Fruit fly (Drosophila melanogaster) whole organism, pupa: ENCODE measurements around the gene CG13309.

Source experiments
- CG10348 ChIP-seq: fragments of 200-800 bp; sonication (Bioruptor generic); IDR thresholded peaks from 2 replicates; pipeline ENCODE4 v1.3.6; 2022; ENCODE audit warnings: missing biosample characterization, missing genetic modification characterization
- CG12605 ChIP-seq: fragments of 200-800 bp; sonication (Bioruptor generic); IDR thresholded peaks from 2 replicates; pipeline ENCODE4 v1.3.6; 2022; ENCODE audit warnings: missing biosample characterization, missing genetic modification characterization
- CG13204 ChIP-seq: fragments of 200-800 bp; sonication (Bioruptor generic); optimal IDR thresholded peaks from 2 replicates; lab custom pipeline; 2018; ENCODE audit warnings: missing biosample characterization, mild to moderate bottlenecking, missing genetic modification characterization, moderate library complexity
- CG14655 ChIP-seq: fragments of 200-800 bp; sonication (Bioruptor generic); optimal IDR thresholded peaks from 3 replicates; lab custom pipeline; 2017; ENCODE audit warnings: mild to moderate bottlenecking, missing biosample characterization, missing genetic modification reagents, missing genetic modification characterization
- CG15710 ChIP-seq: fragments of 200-800 bp; sonication (Bioruptor generic); optimal IDR thresholded peaks from 2 replicates; lab custom pipeline; 2018; ENCODE audit warnings: missing biosample characterization, mild to moderate bottlenecking, missing genetic modification characterization, moderate library complexity
- CG17806 ChIP-seq: fragments of 200-800 bp; sonication (Bioruptor generic); optimal IDR thresholded peaks from 2 replicates; lab custom pipeline; 2018; ENCODE audit warnings: missing biosample characterization, mild to moderate bottlenecking, missing genetic modification characterization, moderate library complexity
- CG32121 ChIP-seq: fragments of 200-800 bp; sonication (Bioruptor generic); IDR thresholded peaks from 2 replicates; pipeline ENCODE4 v1.3.6; 2022; ENCODE audit warnings: missing biosample characterization, missing genetic modification characterization
- CG34367 ChIP-seq: fragments of 200-800 bp; sonication (Bioruptor generic); optimal IDR thresholded peaks from 2 replicates; lab custom pipeline; 2018; ENCODE audit warnings: missing biosample characterization, mild to moderate bottlenecking, missing genetic modification characterization
- CG4496 ChIP-seq: fragments of 200-800 bp; sonication (Bioruptor generic); IDR thresholded peaks from 3 replicates; pipeline ENCODE4 v1.3.6; 2022; ENCODE audit warnings: missing biosample characterization, missing genetic modification characterization
- CG8159 ChIP-seq: fragments of 200-800 bp; sonication (Bioruptor generic); optimal IDR thresholded peaks from 3 replicates; lab custom pipeline; 2018; ENCODE audit warnings: missing biosample characterization, mild to moderate bottlenecking, missing genetic modification characterization, moderate library complexity
- CG8301 ChIP-seq: fragments of 200-800 bp; sonication (Bioruptor generic); optimal IDR thresholded peaks from 2 replicates; lab custom pipeline; 2018; ENCODE audit warnings: missing biosample characterization, mild to moderate bottlenecking, missing genetic modification characterization
- CG9948 ChIP-seq: fragments of 200-800 bp; sonication (Bioruptor generic); optimal IDR thresholded peaks from 2 replicates; lab custom pipeline; 2018; ENCODE audit warnings: missing biosample characterization, mild to moderate bottlenecking, missing genetic modification characterization, moderate library complexity
- D1 ChIP-seq: fragments of 200-800 bp; sonication (Bioruptor generic); optimal IDR thresholded peaks from 2 replicates; lab custom pipeline; 2018; ENCODE audit warnings: missing biosample characterization, mild to moderate bottlenecking, missing genetic modification characterization, moderate library complexity
- EcR ChIP-seq: fragments of 200-800 bp; sonication (Bioruptor generic); optimal IDR thresholded peaks from 3 replicates; lab custom pipeline; 2019; ENCODE audit warnings: missing biosample characterization, missing genetic modification characterization, mild to moderate bottlenecking, moderate library complexity, missing genetic modification reagents
- Ets98B ChIP-seq: fragments of 200-800 bp; sonication (Bioruptor generic); IDR thresholded peaks from 2 replicates; pipeline ENCODE4 v1.3.6; 2022; ENCODE audit warnings: missing biosample characterization, missing genetic modification characterization
- Pif1A ChIP-seq: fragments of 200-800 bp; sonication (Bioruptor generic); optimal IDR thresholded peaks from 3 replicates; lab custom pipeline; 2016; ENCODE audit warnings: missing biosample characterization, missing genetic modification characterization
- Pif1B ChIP-seq: fragments of 200-800 bp; sonication (Bioruptor generic); optimal IDR thresholded peaks from 3 replicates; lab custom pipeline; 2016; ENCODE audit warnings: missing biosample characterization, missing genetic modification characterization
- Snoo ChIP-seq: fragments of 200-800 bp; sonication (Bioruptor generic); optimal IDR thresholded peaks from 3 replicates; lab custom pipeline; 2017; ENCODE audit warnings: missing biosample characterization, mild to moderate bottlenecking, missing genetic modification characterization, inconsistent platforms
- fd96Ca ChIP-seq: fragments of 200-800 bp; sonication (Bioruptor generic); IDR thresholded peaks from 3 replicates; pipeline ENCODE4 v1.3.6; 2022; ENCODE audit warnings: missing biosample characterization, missing genetic modification characterization
- gl ChIP-seq: fragments of 200-800 bp; sonication (Bioruptor generic); optimal IDR thresholded peaks from 2 replicates; lab custom pipeline; 2018; ENCODE audit warnings: missing biosample characterization, mild to moderate bottlenecking, missing genetic modification characterization
- rn ChIP-seq: fragments of 200-800 bp; sonication (Bioruptor generic); IDR thresholded peaks from 2 replicates; pipeline ENCODE4 v1.3.6; 2022; ENCODE audit warnings: missing biosample characterization, missing genetic modification characterization

The CG13309 gene

DNA sequence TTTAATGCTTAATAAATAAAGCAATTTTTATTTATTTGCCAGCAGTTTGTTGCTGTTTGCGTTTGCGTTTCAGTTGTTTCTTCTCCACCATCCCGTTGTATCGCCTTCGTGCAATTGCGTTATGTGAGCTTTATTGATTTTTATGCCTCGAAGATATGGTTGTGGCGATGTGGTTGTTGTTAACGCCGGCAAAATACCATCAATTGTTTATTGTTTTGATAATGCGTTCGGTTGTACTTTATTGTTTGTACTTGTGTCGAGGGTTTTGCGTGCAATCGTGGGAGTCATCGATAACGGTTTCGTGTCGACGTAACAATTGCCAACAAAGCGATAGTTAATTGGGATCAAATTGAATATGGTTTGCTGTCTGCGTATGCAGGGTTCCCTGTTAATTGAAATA, 32.2 kb downstream of the CG13309 start:
- TF ChIP-seq gl (no peak), CG8301 (tag; lab: Kevin White, UChicago) (no peak), CG14655 (no peak), Pif1A (GFP tag; lab: Kevin White, UChicago) (no peak), Snoo (tag; lab: Kevin White, UChicago) (no peak), CG10348 (GFP tag; lab: Robert Waterston, UW) (no peak), CG17806 (no peak), EcR (GFP tag; lab: Kevin White, UChicago) (no peak), CG9948 (tag; lab: Kevin White, UChicago) (no peak), CG32121 (GFP tag; lab: Robert Waterston, UW) (no peak), D1 (tag; lab: Kevin White, UChicago) (no peak), CG13204 (GFP tag; lab: Kevin White, UChicago) (no peak), CG12605 (GFP tag; lab: Robert Waterston, UW) (no peak), CG4496 (GFP tag; lab: Robert Waterston, UW) (no peak), Ets98B (no peak), rn (GFP tag; lab: Robert Waterston, UW) (no peak), CG34367 (tag; lab: Kevin White, UChicago) (no peak), fd96Ca (no peak), CG15710 (tag; lab: Kevin White, UChicago) (no peak), CG8159 (tag; lab: Kevin White, UChicago) (no peak)
- TF ChIP-seq, all 21 proteins: peak for 0

DNA sequence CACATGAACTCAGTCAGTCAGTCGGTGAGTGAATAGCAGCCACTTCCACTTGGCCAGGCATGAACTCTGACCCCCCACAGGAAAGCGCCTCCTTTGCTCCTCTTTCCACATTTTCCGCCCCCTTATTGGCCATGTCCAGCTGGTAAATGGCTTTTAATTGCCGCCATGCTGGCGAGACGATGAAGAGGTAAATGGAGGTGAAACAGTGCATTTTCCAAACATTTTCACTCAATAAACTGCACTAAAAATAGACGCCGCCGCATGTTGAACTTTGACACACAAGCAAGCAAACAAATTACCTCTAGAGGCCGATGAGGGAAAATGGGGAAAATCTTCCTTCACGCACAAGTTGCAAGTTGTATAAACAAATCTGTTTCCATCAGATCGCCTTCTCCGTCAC, 39.6 kb downstream of the CG13309 start:
- TF ChIP-seq CG12605 (GFP tag; lab: Robert Waterston, UW) (no peak), CG9948 (tag; lab: Kevin White, UChicago) (no peak), Snoo (tag; lab: Kevin White, UChicago) (no peak), CG32121 (GFP tag; lab: Robert Waterston, UW) (no peak), CG34367 (tag; lab: Kevin White, UChicago) (no peak), gl (no peak), D1 (tag; lab: Kevin White, UChicago) (no peak), CG4496 (GFP tag; lab: Robert Waterston, UW) (no peak), CG14655 (no peak), CG8301 (tag; lab: Kevin White, UChicago) (no peak), CG15710 (tag; lab: Kevin White, UChicago) (no peak), CG10348 (GFP tag; lab: Robert Waterston, UW) (no peak), EcR (GFP tag; lab: Kevin White, UChicago) (no peak), CG8159 (tag; lab: Kevin White, UChicago) (no peak), fd96Ca (no peak), CG17806 (no peak), Ets98B (no peak), rn (GFP tag; lab: Robert Waterston, UW) (no peak), Pif1B (GFP tag; lab: Kevin White, UChicago) (no peak)

DNA sequence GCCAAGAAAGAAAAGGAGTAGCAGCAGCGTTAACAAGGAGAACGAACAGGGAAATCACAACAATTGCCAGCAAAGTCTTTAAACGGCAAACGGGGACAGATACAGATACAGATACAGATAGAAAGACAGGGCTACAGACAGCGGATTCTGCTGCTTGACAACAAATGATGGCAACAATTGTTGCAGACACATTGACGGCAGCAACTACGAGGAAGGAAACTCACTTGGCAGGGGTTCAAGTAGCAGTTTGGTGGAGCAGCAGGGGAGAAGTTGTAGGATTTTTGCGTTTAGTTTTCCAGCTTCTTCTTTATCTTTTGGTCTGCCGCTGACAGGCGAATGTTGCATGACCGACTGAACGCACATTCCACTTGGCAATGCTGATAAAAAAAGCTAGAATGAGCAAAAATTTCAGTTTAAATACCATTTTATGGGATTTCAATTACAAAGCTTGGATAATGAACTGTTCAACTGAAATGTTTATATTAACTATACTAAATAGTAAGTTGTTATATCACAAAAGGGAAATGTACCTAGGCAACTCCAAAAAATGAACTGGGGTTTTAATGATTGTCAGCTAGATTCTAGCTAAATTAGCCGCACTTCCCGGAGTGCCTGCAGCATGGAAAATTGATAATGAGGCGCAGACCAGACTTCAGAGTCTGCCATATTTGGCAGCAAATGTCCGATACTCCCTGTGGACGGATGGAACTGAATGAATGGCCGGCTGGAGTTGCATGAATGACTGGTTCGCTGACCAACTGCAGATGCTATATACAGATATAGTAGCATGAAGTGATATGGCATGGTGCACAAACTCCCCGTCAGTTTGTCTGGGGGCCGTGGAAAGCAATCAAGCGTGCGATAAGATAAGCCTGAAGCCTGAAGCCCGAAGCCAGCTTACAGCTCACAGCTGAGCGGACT, 40.8 kb downstream of the CG13309 start:
- TF ChIP-seq rn (GFP tag; lab: Robert Waterston, UW): no peak
- TF ChIP-seq CG14655: peak; percentile 4
- no peak for TF ChIP-seq CG13204 (GFP tag; lab: Kevin White, UChicago)
- TF ChIP-seq CG17806: no peak
- no peak for TF ChIP-seq CG12605 (GFP tag; lab: Robert Waterston, UW)
- TF ChIP-seq CG4496 (GFP tag; lab: Robert Waterston, UW): no peak
- no peak for TF ChIP-seq CG10348 (GFP tag; lab: Robert Waterston, UW)
- no peak for TF ChIP-seq Snoo (tag; lab: Kevin White, UChicago)
- TF ChIP-seq CG8159 (tag; lab: Kevin White, UChicago): no peak
- TF ChIP-seq CG15710 (tag; lab: Kevin White, UChicago): no peak
- TF ChIP-seq fd96Ca: 0 out of 3 replicates have a peak, but pooled peaks have one; percentile 16
- no peak for TF ChIP-seq Pif1B (GFP tag; lab: Kevin White, UChicago)
- TF ChIP-seq gl: no peak
- no peak for TF ChIP-seq CG32121 (GFP tag; lab: Robert Waterston, UW)
- no peak for TF ChIP-seq Pif1A (GFP tag; lab: Kevin White, UChicago)

DNA sequence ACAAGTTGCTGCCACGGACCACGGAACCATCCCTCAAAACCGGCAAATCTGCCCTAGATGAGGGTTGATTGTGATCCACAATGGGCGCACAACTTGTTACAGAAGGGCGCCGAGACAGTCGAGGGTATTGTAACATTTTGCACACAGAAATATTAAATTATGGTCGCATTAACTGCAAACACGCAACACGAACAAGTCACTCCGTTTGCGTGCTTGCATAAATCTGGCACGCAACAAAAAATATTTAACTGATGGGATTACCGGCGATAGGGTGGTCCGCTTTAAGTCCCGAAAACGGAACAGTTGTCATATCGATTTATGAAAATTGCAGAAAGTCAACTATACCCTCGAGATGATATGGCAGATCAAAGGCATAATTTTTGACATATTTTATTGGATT, 41.8 kb downstream of the CG13309 start:
- TF ChIP-seq CG10348 (GFP tag; lab: Robert Waterston, UW) (no peak), CG12605 (GFP tag; lab: Robert Waterston, UW) (no peak), Pif1B (GFP tag; lab: Kevin White, UChicago) (no peak), CG8159 (tag; lab: Kevin White, UChicago) (no peak), rn (GFP tag; lab: Robert Waterston, UW) (no peak), Ets98B (no peak), D1 (tag; lab: Kevin White, UChicago) (no peak), gl (no peak), fd96Ca (no peak), EcR (GFP tag; lab: Kevin White, UChicago) (no peak), CG9948 (tag; lab: Kevin White, UChicago) (no peak), CG4496 (GFP tag; lab: Robert Waterston, UW) (no peak)

DNA sequence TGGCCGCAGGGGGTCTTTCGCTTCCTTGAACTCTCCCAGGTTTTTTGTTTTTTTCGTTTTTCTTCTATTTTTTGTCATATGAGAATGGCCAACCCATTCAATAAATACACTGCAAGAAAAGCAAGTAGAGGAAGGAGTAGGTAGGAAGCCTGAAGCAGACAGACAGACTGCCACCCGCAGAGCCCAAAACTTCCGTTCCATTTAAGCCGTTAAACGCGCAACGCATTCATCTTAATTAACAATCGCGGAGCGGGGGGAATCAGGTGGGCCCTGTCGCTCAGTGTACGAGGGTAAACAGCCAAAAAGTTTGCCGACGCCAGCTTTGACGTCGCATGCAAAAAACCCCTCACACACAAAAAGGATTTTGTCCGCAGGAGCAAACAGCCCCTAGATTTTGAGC, 42.7 kb downstream of the CG13309 start:
- no peak for TF ChIP-seq CG8159 (tag; lab: Kevin White, UChicago)
- no peak for TF ChIP-seq CG10348 (GFP tag; lab: Robert Waterston, UW)
- TF ChIP-seq fd96Ca: no peak
- no peak for TF ChIP-seq CG34367 (tag; lab: Kevin White, UChicago)
- no peak for TF ChIP-seq CG15710 (tag; lab: Kevin White, UChicago)
- no peak for TF ChIP-seq CG9948 (tag; lab: Kevin White, UChicago)
- TF ChIP-seq Pif1B (GFP tag; lab: Kevin White, UChicago): no peak
- TF ChIP-seq CG14655: no peak
- no peak for TF ChIP-seq CG8301 (tag; lab: Kevin White, UChicago)
- TF ChIP-seq CG13204 (GFP tag; lab: Kevin White, UChicago): no peak
- TF ChIP-seq Ets98B: no peak
- no peak for TF ChIP-seq CG12605 (GFP tag; lab: Robert Waterston, UW)
- TF ChIP-seq rn (GFP tag; lab: Robert Waterston, UW): no peak
- no peak for TF ChIP-seq CG4496 (GFP tag; lab: Robert Waterston, UW)
- TF ChIP-seq CG32121 (GFP tag; lab: Robert Waterston, UW): no peak
- TF ChIP-seq CG17806: no peak
- TF ChIP-seq Snoo (tag; lab: Kevin White, UChicago): no peak
- no peak for TF ChIP-seq Pif1A (GFP tag; lab: Kevin White, UChicago)
- no peak for TF ChIP-seq gl
